Fruit fly (Drosophila melanogaster): ENCODE measurements around the gene CG10469.

The CG10469 gene

DNA sequence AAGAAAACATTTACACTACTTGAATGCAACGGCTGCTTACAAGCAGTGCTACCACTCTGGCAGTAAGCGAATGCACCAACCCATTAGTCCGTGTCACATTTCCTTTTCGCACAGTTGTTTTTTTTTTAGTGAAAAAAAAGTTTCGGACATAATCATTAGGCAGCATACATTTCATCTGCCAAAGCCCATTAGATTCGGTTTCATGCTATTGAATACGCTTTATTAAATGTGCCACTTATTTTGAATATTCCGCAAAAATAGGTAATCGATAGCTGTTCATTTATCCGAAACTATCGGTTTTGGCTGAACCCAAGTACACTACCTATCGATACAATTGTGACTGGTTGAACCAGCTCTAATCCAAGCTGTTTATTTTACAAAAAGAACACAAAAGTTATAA, 38.3 kb downstream of the CG10469 start, which contains the start of gene tant (continued):
- TF ChIP-seq Drgx (GFP tag; IDR thresholded peaks at IDR 0.05) (no peak), Xbp1 (GFP tag; optimal IDR thresholded peaks at IDR 0.05) (peak; percentile 11), CoRest (tag; optimal IDR thresholded peaks at IDR 0.05) (peak; percentile 66), CG8290 (GFP tag; optimal IDR thresholded peaks at IDR 0.05) (peak; percentile 36), CG8290 (tag; optimal IDR thresholded peaks at IDR 0.05) (no peak), H2.0 (GFP tag; IDR thresholded peaks at IDR 0.05) (no peak), jigr1 (GFP tag; IDR thresholded peaks at IDR 0.05) (no peak), amos (GFP tag; IDR thresholded peaks at IDR 0.05; ENCODE audit: partially characterized antibody) (peak; percentile 92), pb (GFP tag; optimal IDR thresholded peaks at IDR 0.05) (no peak), CG11093 (GFP tag; IDR thresholded peaks at IDR 0.05) (no peak), en (GFP tag; optimal IDR thresholded peaks at IDR 0.05) (no peak), Oaz (GFP tag; IDR thresholded peaks at IDR 0.05) (no peak), cg (GFP tag; optimal IDR thresholded peaks at IDR 0.05) (no peak), twi (tag; optimal IDR thresholded peaks at IDR 0.05) (no peak), insv (GFP tag; optimal IDR thresholded peaks at IDR 0.05) (no peak), CG13123 (GFP tag; optimal IDR thresholded peaks at IDR 0.05) (no peak), repo (GFP tag; optimal IDR thresholded peaks at IDR 0.05) (no peak), Nf-YA (GFP tag; IDR thresholded peaks at IDR 0.05) (no peak), zfh1 (GFP tag; IDR thresholded peaks at IDR 0.05) (no peak), CG16863 (GFP tag; optimal IDR thresholded peaks at IDR 0.05) (no peak), dysf (GFP tag; IDR thresholded peaks at IDR 0.05) (no peak), Nf-YC (tag; optimal IDR thresholded peaks at IDR 0.05) (peak; percentile 95), pnt (GFP tag; optimal IDR thresholded peaks at IDR 0.05) (no peak), lbe (GFP tag; optimal IDR thresholded peaks at IDR 0.05) (no peak), knrl (GFP tag; IDR thresholded peaks at IDR 0.05; ENCODE audit: partially characterized antibody) (peak; percentile 97), Gug (GFP tag; IDR thresholded peaks at IDR 0.05) (no peak), croc (GFP tag; conservative IDR thresholded peaks at IDR 0.05) (no peak), chm (GFP tag; IDR thresholded peaks at IDR 0.05) (no peak), sob (GFP tag; IDR thresholded peaks at IDR 0.05) (no peak), salm (tag; optimal IDR thresholded peaks at IDR 0.05) (no peak), CG33213 (GFP tag; optimal IDR thresholded peaks at IDR 0.05) (peak; percentile 64), exex (tag; optimal IDR thresholded peaks at IDR 0.05) (no peak), dimm (GFP tag; IDR thresholded peaks at IDR 0.05) (no peak), CTCF (GFP tag; optimal IDR thresholded peaks at IDR 0.05) (peak; percentile 68), sqz (GFP tag; optimal IDR thresholded peaks at IDR 0.05) (no peak), MTF-1 (GFP tag; optimal IDR thresholded peaks at IDR 0.05; ENCODE audit: borderline replicate concordance) (no peak), oc (tag; optimal IDR thresholded peaks at IDR 0.05) (no peak), tna (GFP tag; IDR thresholded peaks at IDR 0.05; ENCODE audit: partially characterized antibody) (peak; percentile 80), kni (GFP tag; optimal IDR thresholded peaks at IDR 0.05) (no peak), p53 (GFP tag; optimal IDR thresholded peaks at IDR 0.05) (peak; percentile 19), rib (GFP tag; IDR thresholded peaks at IDR 0.05) (no peak), CG7839 (tag; optimal IDR thresholded peaks at IDR 0.05) (peak; percentile 20), CG6791 (GFP tag; IDR thresholded peaks at IDR 0.05; ENCODE audit: partially characterized antibody) (peak; percentile 90), CG12659 (GFP tag; optimal IDR thresholded peaks at IDR 0.05) (peak; percentile 38), esg (GFP tag; conservative IDR thresholded peaks at IDR 0.05) (no peak), psq (GFP tag; optimal IDR thresholded peaks at IDR 0.05) (no peak), pfk (GFP tag; optimal IDR thresholded peaks at IDR 0.05) (no peak), CG13296 (GFP tag; optimal IDR thresholded peaks at IDR 0.05) (no peak), CG12071 (GFP tag; optimal IDR thresholded peaks at IDR 0.05) (no peak), Scr (GFP tag; IDR thresholded peaks at IDR 0.05; ENCODE audit: partially characterized antibody) (peak; percentile 95), CG3838 (GFP tag; optimal IDR thresholded peaks at IDR 0.05) (no peak), CG10565 (GFP tag; optimal IDR thresholded peaks at IDR 0.05) (no peak), vnd (GFP tag; IDR thresholded peaks at IDR 0.05; ENCODE audit: partially characterized antibody) (peak; percentile 88)
